Worm (Caenorhabditis elegans): Measurements from ENCODE around the gene taf-13.

Gene taf-13

ce11 chrII:10621965-10622364 is 16.6 kb upstream of the taf-13 start, which contains the start of gene cutl-9:
Gene cutl-9, plus strand, starts transcription at chrII:10622265.
- TF ChIP-seq klf-2 (GFP tag; conservative IDR thresholded peaks at IDR 0.05) (no peak), tab-1 (GFP tag; IDR thresholded peaks at IDR 0.05) (no peak), T22C8.4 (GFP tag; IDR thresholded peaks at IDR 0.05) (no peak), ztf-23 (GFP tag; IDR thresholded peaks at IDR 0.05) (no peak), med-1 (GFP tag; optimal IDR thresholded peaks at IDR 0.05; ENCODE audit: insufficient read depth) (no peak), cog-1 (tag; optimal IDR thresholded peaks at IDR 0.05) (no peak), flt-1 (GFP tag; IDR thresholded peaks at IDR 0.05) (no peak), ztf-29 (GFP tag; IDR thresholded peaks at IDR 0.05) (no peak), ref-1 (GFP tag; conservative IDR thresholded peaks at IDR 0.05) (no peak)

ce11 chrII:10618157-10618556 is 12.7 kb upstream of the taf-13 start, which contains the start of gene C14A4.13:
Gene C14A4.13, plus strand, starts transcription at chrII:10618457.
- TF ChIP-seq tab-1 (GFP tag; IDR thresholded peaks at IDR 0.05) (no peak), flt-1 (GFP tag; IDR thresholded peaks at IDR 0.05) (no peak), ref-1 (GFP tag; conservative IDR thresholded peaks at IDR 0.05) (no peak), med-1 (GFP tag; optimal IDR thresholded peaks at IDR 0.05; ENCODE audit: insufficient read depth) (no peak), ztf-23 (GFP tag; IDR thresholded peaks at IDR 0.05) (no peak)

DNA sequence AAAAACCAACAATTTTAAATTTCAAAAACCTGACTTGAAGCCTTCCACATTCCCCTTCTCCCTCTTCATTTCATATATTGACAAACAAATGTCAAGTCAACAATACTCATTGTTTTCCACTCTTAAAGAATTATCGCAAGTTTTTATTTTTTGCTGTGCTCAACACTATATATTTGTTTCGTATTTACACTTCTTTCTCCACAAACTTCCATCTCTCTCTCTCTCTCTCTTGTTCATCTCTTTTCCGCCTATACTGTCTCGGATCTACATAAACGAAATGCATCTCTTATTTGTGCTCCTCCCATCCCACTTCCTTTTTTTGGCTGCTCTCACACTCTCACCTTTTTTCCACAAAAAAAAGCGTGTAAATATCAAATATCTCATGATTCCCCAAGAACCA is 7.3 kb upstream of the taf-13 start, which contains the start of gene C14A4.12:
Gene C14A4.12 (plus strand): TSS at position 301 of the 400 bp plus-strand sequence.
- no peak for TF ChIP-seq ztf-23 (GFP tag; IDR thresholded peaks at IDR 0.05)
- TF ChIP-seq cog-1 (tag; optimal IDR thresholded peaks at IDR 0.05) = no peak
- TF ChIP-seq ztf-29 (GFP tag; IDR thresholded peaks at IDR 0.05) = no peak
- TF ChIP-seq tab-1 (GFP tag; IDR thresholded peaks at IDR 0.05) = no peak
- no peak for TF ChIP-seq med-1 (GFP tag; optimal IDR thresholded peaks at IDR 0.05; ENCODE audit: insufficient read depth)
- no peak for TF ChIP-seq ref-1 (GFP tag; conservative IDR thresholded peaks at IDR 0.05)
- no peak for TF ChIP-seq T22C8.4 (GFP tag; IDR thresholded peaks at IDR 0.05)
- no peak for TF ChIP-seq flt-1 (GFP tag; IDR thresholded peaks at IDR 0.05)
- TF ChIP-seq klf-2 (GFP tag; conservative IDR thresholded peaks at IDR 0.05) = no peak

ce11 chrII:10608821-10609220 is 3.4 kb upstream of the taf-13 start:
- no peak for TF ChIP-seq ztf-23 (GFP tag; IDR thresholded peaks at IDR 0.05)
- no peak for TF ChIP-seq tab-1 (GFP tag; IDR thresholded peaks at IDR 0.05)
- no peak for TF ChIP-seq cog-1 (tag; optimal IDR thresholded peaks at IDR 0.05)
- TF ChIP-seq med-1 (GFP tag; optimal IDR thresholded peaks at IDR 0.05; ENCODE audit: insufficient read depth) = no peak
- no peak for TF ChIP-seq ref-1 (GFP tag; conservative IDR thresholded peaks at IDR 0.05)
- no peak for TF ChIP-seq klf-2 (GFP tag; conservative IDR thresholded peaks at IDR 0.05)
- no peak for TF ChIP-seq T22C8.4 (GFP tag; IDR thresholded peaks at IDR 0.05)
- TF ChIP-seq ztf-29 (GFP tag; IDR thresholded peaks at IDR 0.05) = no peak
- no peak for TF ChIP-seq flt-1 (GFP tag; IDR thresholded peaks at IDR 0.05)

- TF ChIP-seq T22C8.4 (GFP tag; IDR thresholded peaks at IDR 0.05) (no peak), tab-1 (GFP tag; IDR thresholded peaks at IDR 0.05) (no peak), ztf-29 (GFP tag; IDR thresholded peaks at IDR 0.05) (no peak), ref-1 (GFP tag; conservative IDR thresholded peaks at IDR 0.05) (no peak)
Observed at ce11 chrII:10607238-10607961, 2.0 kb upstream of the taf-13 start, which contains the start of gene ccm-3. Gene ccm-3, minus strand, starts transcription at chrII:10607275.

DNA sequence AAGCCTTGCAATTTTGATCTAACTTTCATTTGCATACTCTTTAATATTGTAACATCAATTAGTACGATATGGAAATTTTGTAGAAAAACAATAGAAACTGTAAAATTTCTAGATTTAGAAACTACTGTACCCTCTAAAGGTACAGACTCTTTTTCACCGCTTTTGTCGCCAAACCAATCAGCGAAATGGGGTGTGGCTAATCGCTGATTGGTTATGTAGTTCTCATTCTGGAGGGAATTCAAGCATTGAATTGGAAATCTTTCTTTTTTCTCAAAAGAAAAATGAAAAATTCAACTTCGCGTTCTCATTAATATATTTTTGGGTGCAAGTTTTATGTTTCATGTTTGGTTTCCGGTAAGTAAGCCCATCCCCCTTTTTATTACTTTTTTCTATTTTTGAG is 1.9 kb downstream of the taf-13 start:
- TF ChIP-seq klf-2 (GFP tag; conservative IDR thresholded peaks at IDR 0.05) (no peak), tab-1 (GFP tag; IDR thresholded peaks at IDR 0.05) (no peak), cog-1 (tag; optimal IDR thresholded peaks at IDR 0.05) (no peak), T22C8.4 (GFP tag; IDR thresholded peaks at IDR 0.05) (no peak), ref-1 (GFP tag; conservative IDR thresholded peaks at IDR 0.05) (no peak), ztf-29 (GFP tag; IDR thresholded peaks at IDR 0.05) (no peak), med-1 (GFP tag; optimal IDR thresholded peaks at IDR 0.05; ENCODE audit: insufficient read depth) (no peak), flt-1 (GFP tag; IDR thresholded peaks at IDR 0.05) (no peak), ztf-23 (GFP tag; IDR thresholded peaks at IDR 0.05) (no peak)

- no peak for TF ChIP-seq cog-1 (tag; optimal IDR thresholded peaks at IDR 0.05)
- TF ChIP-seq tab-1 (GFP tag; IDR thresholded peaks at IDR 0.05) = no peak
- no peak for TF ChIP-seq klf-2 (GFP tag; conservative IDR thresholded peaks at IDR 0.05)
- no peak for TF ChIP-seq ref-1 (GFP tag; conservative IDR thresholded peaks at IDR 0.05)
- no peak for TF ChIP-seq ztf-29 (GFP tag; IDR thresholded peaks at IDR 0.05)
- TF ChIP-seq ztf-23 (GFP tag; IDR thresholded peaks at IDR 0.05) = no peak
- no peak for TF ChIP-seq T22C8.4 (GFP tag; IDR thresholded peaks at IDR 0.05)
- TF ChIP-seq flt-1 (GFP tag; IDR thresholded peaks at IDR 0.05) = no peak
- no peak for TF ChIP-seq med-1 (GFP tag; optimal IDR thresholded peaks at IDR 0.05; ENCODE audit: insufficient read depth)
Observed at ce11 chrII:10602184-10602583, 3.2 kb downstream of the taf-13 start, which contains the start of gene srv-2. Gene srv-2, minus strand, starts transcription at chrII:10602284.

- TF ChIP-seq klf-2 (GFP tag; conservative IDR thresholded peaks at IDR 0.05) = no peak
- no peak for TF ChIP-seq cog-1 (tag; optimal IDR thresholded peaks at IDR 0.05)
- TF ChIP-seq flt-1 (GFP tag; IDR thresholded peaks at IDR 0.05) = no peak
- no peak for TF ChIP-seq ztf-23 (GFP tag; IDR thresholded peaks at IDR 0.05)
- TF ChIP-seq med-1 (GFP tag; optimal IDR thresholded peaks at IDR 0.05; ENCODE audit: insufficient read depth) = no peak
- no peak for TF ChIP-seq ztf-29 (GFP tag; IDR thresholded peaks at IDR 0.05)
- TF ChIP-seq ref-1 (GFP tag; conservative IDR thresholded peaks at IDR 0.05) = no peak
Observed at ce11 chrII:10598970-10599369, 6.4 kb downstream of the taf-13 start, which contains the start of gene C14A4.9. Gene C14A4.9, plus strand, starts transcription at chrII:10599337.

- no peak for TF ChIP-seq ztf-23 (GFP tag; IDR thresholded peaks at IDR 0.05)
- TF ChIP-seq klf-2 (GFP tag; conservative IDR thresholded peaks at IDR 0.05) = no peak
- no peak for TF ChIP-seq flt-1 (GFP tag; IDR thresholded peaks at IDR 0.05)
- no peak for TF ChIP-seq ref-1 (GFP tag; conservative IDR thresholded peaks at IDR 0.05)
- no peak for TF ChIP-seq tab-1 (GFP tag; IDR thresholded peaks at IDR 0.05)
- TF ChIP-seq T22C8.4 (GFP tag; IDR thresholded peaks at IDR 0.05) = no peak
- no peak for TF ChIP-seq ztf-29 (GFP tag; IDR thresholded peaks at IDR 0.05)
- no peak for TF ChIP-seq cog-1 (tag; optimal IDR thresholded peaks at IDR 0.05)
- TF ChIP-seq med-1 (GFP tag; optimal IDR thresholded peaks at IDR 0.05; ENCODE audit: insufficient read depth) = no peak
Observed at ce11 chrII:10598039-10598438, 7.4 kb downstream of the taf-13 start, which contains the start of gene C14A4.8. Gene C14A4.8, minus strand, starts transcription at chrII:10598139.
